Fruit fly (Drosophila melanogaster) whole organism, embryonic: Measurements from ENCODE around the gene faf.

Source experiments
- Ada2b ChIP-seq: fragments of 200-800 bp; sonication (Bioruptor generic); IDR thresholded peaks from 2 replicates; pipeline ENCODE4 v1.3.6; 2022; ENCODE audit warnings: missing biosample characterization, missing genetic modification characterization
- Bgb ChIP-seq: fragments of 200-800 bp; sonication (Bioruptor generic); IDR thresholded peaks from 2 replicates; pipeline ENCODE4 v1.3.6; 2022; ENCODE audit warnings: missing biosample characterization, missing genetic modification characterization; ENCODE audit not compliant: partially characterized antibody
- CG10267 ChIP-seq: fragments of 200-800 bp; sonication (Bioruptor generic); optimal IDR thresholded peaks from 2 replicates; lab custom pipeline; 2018; ENCODE audit warnings: missing biosample characterization, mild to moderate bottlenecking, missing genetic modification characterization, moderate library complexity
- CG10543 ChIP-seq: fragments of 200-800 bp; sonication (Bioruptor generic); optimal IDR thresholded peaks from 3 replicates; lab custom pipeline; 2017; ENCODE audit warnings: missing biosample characterization, mild to moderate bottlenecking, missing genetic modification characterization, moderate library complexity
- CG10979 ChIP-seq: fragments of 200-800 bp; sonication (Bioruptor generic); optimal IDR thresholded peaks from 2 replicates; lab custom pipeline; 2018; ENCODE audit warnings: missing biosample characterization, mild to moderate bottlenecking, missing genetic modification characterization, moderate library complexity
- CG12236 ChIP-seq: fragments of 200-800 bp; sonication (Bioruptor generic); optimal IDR thresholded peaks from 2 replicates; lab custom pipeline; 2016; ENCODE audit warnings: missing biosample characterization, missing genetic modification characterization
- CG13123 ChIP-seq: fragments of 200-800 bp; sonication (Bioruptor generic); optimal IDR thresholded peaks from 2 replicates; lab custom pipeline; 2016; ENCODE audit warnings: missing biosample characterization, missing genetic modification characterization
- CG13296 ChIP-seq: fragments of 200-800 bp; sonication (Bioruptor generic); optimal IDR thresholded peaks from 3 replicates; lab custom pipeline; 2018; ENCODE audit warnings: missing biosample characterization, mild to moderate bottlenecking, missing genetic modification characterization
- CG14710 ChIP-seq: fragments of 200-800 bp; sonication (Bioruptor generic); optimal IDR thresholded peaks from 3 replicates; lab custom pipeline; 2019; ENCODE audit warnings: missing biosample characterization, mild to moderate bottlenecking, missing genetic modification characterization, moderate library complexity
- CG15011 ChIP-seq: fragments of 200-800 bp; sonication (Bioruptor generic); optimal IDR thresholded peaks from 3 replicates; lab custom pipeline; 2018; ENCODE audit warnings: missing biosample characterization, mild to moderate bottlenecking, missing genetic modification characterization
- CG16779 ChIP-seq: fragments of 200-800 bp; sonication (Bioruptor generic); IDR thresholded peaks from 2 replicates; pipeline ENCODE4 v1.3.6; 2022; ENCODE audit warnings: missing biosample characterization, missing genetic modification characterization
- CG16813 ChIP-seq: fragments of 200-800 bp; sonication (Bioruptor generic); IDR thresholded peaks from 3 replicates; pipeline ENCODE4 v1.3.6; 2022; ENCODE audit warnings: missing biosample characterization, missing genetic modification characterization; ENCODE audit not compliant: partially characterized antibody
- CG17912 ChIP-seq: fragments of 200-800 bp; sonication (Bioruptor generic); optimal IDR thresholded peaks from 2 replicates; lab custom pipeline; 2018; ENCODE audit warnings: missing biosample characterization, mild to moderate bottlenecking, missing genetic modification characterization
- CG33557 ChIP-seq: fragments of 200-800 bp; sonication (Bioruptor generic); optimal IDR thresholded peaks from 2 replicates; lab custom pipeline; 2019; ENCODE audit warnings: missing biosample characterization, mild to moderate bottlenecking, missing genetic modification characterization, moderate library complexity
- CG3995 ChIP-seq: fragments of 200-800 bp; sonication (Bioruptor generic); optimal IDR thresholded peaks from 3 replicates; lab custom pipeline; 2016; ENCODE audit warnings: missing biosample characterization, missing genetic modification characterization
- CG4328 ChIP-seq: fragments of 200-800 bp; sonication (Bioruptor generic); optimal IDR thresholded peaks from 3 replicates; lab custom pipeline; 2017; ENCODE audit warnings: missing biosample characterization, missing genetic modification reagents, missing genetic modification characterization
- CG6765 ChIP-seq: fragments of 200-800 bp; sonication (Bioruptor generic); optimal IDR thresholded peaks from 3 replicates; lab custom pipeline; 2017; ENCODE audit warnings: missing biosample characterization, mild to moderate bottlenecking, missing genetic modification characterization
- CG6791 ChIP-seq: fragments of 200-800 bp; sonication (Bioruptor generic); IDR thresholded peaks from 3 replicates; pipeline ENCODE4 v1.3.6; 2022; ENCODE audit warnings: missing biosample characterization, missing genetic modification characterization; ENCODE audit not compliant: partially characterized antibody
- CG7357 ChIP-seq: fragments of 200-800 bp; sonication (Bioruptor generic); IDR thresholded peaks from 3 replicates; pipeline ENCODE4 v1.3.6; 2022; ENCODE audit warnings: missing biosample characterization, missing genetic modification characterization
- CG7963 ChIP-seq: fragments of 200-800 bp; sonication (Bioruptor generic); IDR thresholded peaks from 3 replicates; pipeline ENCODE4 v1.3.6; 2022; ENCODE audit warnings: missing biosample characterization, missing genetic modification characterization; ENCODE audit not compliant: partially characterized antibody
- Dad ChIP-seq: fragments of 200-800 bp; sonication (Bioruptor generic); optimal IDR thresholded peaks from 3 replicates; lab custom pipeline; 2016; ENCODE audit warnings: missing biosample characterization, missing genetic modification characterization
- Dref ChIP-seq: fragments of 200-800 bp; sonication (Bioruptor generic); IDR thresholded peaks from 2 replicates; pipeline ENCODE4 v1.3.6; 2022; ENCODE audit warnings: missing biosample characterization, missing genetic modification characterization
- E2f2 ChIP-seq: fragments of 200-800 bp; sonication (Bioruptor generic); IDR thresholded peaks from 2 replicates; pipeline ENCODE4 v1.3.6; 2022; ENCODE audit warnings: missing biosample characterization, missing genetic modification characterization
- ERR ChIP-seq: fragments of 200-800 bp; sonication (Bioruptor generic); optimal IDR thresholded peaks from 2 replicates; lab custom pipeline; 2016; ENCODE audit warnings: missing biosample characterization, missing genetic modification characterization
- HLH4C ChIP-seq: fragments of 200-800 bp; sonication (Bioruptor generic); IDR thresholded peaks from 3 replicates; pipeline ENCODE4 v1.3.6; 2022; ENCODE audit warnings: missing biosample characterization, missing genetic modification characterization; ENCODE audit not compliant: partially characterized antibody
- Kr ChIP-seq: fragments of 200-800 bp; sonication (Bioruptor generic); optimal IDR thresholded peaks from 2 replicates; lab custom pipeline; 2017; ENCODE audit warnings: missing biosample characterization, mild to moderate bottlenecking, missing genetic modification characterization
- Lhr ChIP-seq: fragments of 200-800 bp; sonication (Bioruptor generic); optimal IDR thresholded peaks from 3 replicates; lab custom pipeline; 2017; ENCODE audit warnings: mild to moderate bottlenecking, missing biosample characterization, missing genetic modification reagents, missing genetic modification characterization
- Myb ChIP-seq: fragments of 200-800 bp; sonication (Bioruptor generic); optimal IDR thresholded peaks from 2 replicates; lab custom pipeline; 2016; ENCODE audit warnings: missing biosample characterization, missing genetic modification characterization
- Opbp ChIP-seq: fragments of 200-800 bp; sonication (Bioruptor generic); IDR thresholded peaks from 3 replicates; pipeline ENCODE4 v1.3.6; 2022; ENCODE audit warnings: missing biosample characterization, missing genetic modification characterization; ENCODE audit not compliant: partially characterized antibody
- Ravus ChIP-seq: fragments of 200-800 bp; sonication (Bioruptor generic); IDR thresholded peaks from 2 replicates; pipeline ENCODE4 v1.3.6; 2022; ENCODE audit warnings: missing biosample characterization, missing genetic modification characterization
- Six4 ChIP-seq: fragments of 200-800 bp; sonication (Bioruptor generic); optimal IDR thresholded peaks from 2 replicates; lab custom pipeline; 2016; ENCODE audit warnings: missing biosample characterization, missing genetic modification characterization
- Vsx1 ChIP-seq: fragments of 200-800 bp; sonication (Bioruptor generic); optimal IDR thresholded peaks from 2 replicates; lab custom pipeline; 2017; ENCODE audit warnings: missing biosample characterization, mild to moderate bottlenecking, missing genetic modification characterization, missing genetic modification reagents
- YL-1 ChIP-seq: fragments of 200-800 bp; sonication (Bioruptor generic); optimal IDR thresholded peaks from 3 replicates; lab custom pipeline; 2017; ENCODE audit warnings: missing biosample characterization, mild to moderate bottlenecking, missing genetic modification characterization
- amos ChIP-seq: fragments of 200-800 bp; sonication (Bioruptor generic); IDR thresholded peaks from 2 replicates; pipeline ENCODE4 v1.3.6; 2022; ENCODE audit warnings: missing biosample characterization, missing genetic modification characterization; ENCODE audit not compliant: partially characterized antibody
- az2 ChIP-seq: fragments of 200-800 bp; sonication (Bioruptor generic); optimal IDR thresholded peaks from 3 replicates; lab custom pipeline; 2016; ENCODE audit warnings: missing biosample characterization, missing genetic modification characterization
- cato ChIP-seq: fragments of 200-800 bp; sonication (Bioruptor generic); optimal IDR thresholded peaks from 2 replicates; lab custom pipeline; 2016; ENCODE audit warnings: missing biosample characterization, missing genetic modification characterization, borderline replicate concordance
- chinmo ChIP-seq: fragments of 200-800 bp; sonication (Bioruptor generic); IDR thresholded peaks from 4 replicates; pipeline ENCODE4 v1.3.6; 2022; ENCODE audit warnings: missing biosample characterization, missing genetic modification characterization; ENCODE audit not compliant: partially characterized antibody
- crp ChIP-seq, 2 experiments: fragments of 200-800 bp; sonication (Bioruptor generic); optimal IDR thresholded peaks; 2 replicates in 1 of 2; 3 replicates in 1 of 2; lab custom pipeline; 2017; ENCODE audit warnings: missing biosample characterization in 2 of 2, missing genetic modification characterization in 2 of 2, mild to moderate bottlenecking in 1 of 2, moderate library complexity in 1 of 2
- ems ChIP-seq: fragments of 200-800 bp; sonication (Bioruptor generic); optimal IDR thresholded peaks from 3 replicates; lab custom pipeline; 2016; ENCODE audit warnings: missing biosample characterization, missing genetic modification characterization
- en ChIP-seq: fragments of 200-800 bp; sonication (Bioruptor generic); optimal IDR thresholded peaks from 2 replicates; lab custom pipeline; 2016; ENCODE audit warnings: missing biosample characterization, missing genetic modification characterization
- esg ChIP-seq: fragments of 200-800 bp; sonication (Bioruptor generic); conservative IDR thresholded peaks from 2 replicates; pipeline ENCODE4 v1.3.6; 2022; ENCODE audit warnings: missing biosample characterization, missing genetic modification characterization
- fd102C ChIP-seq: fragments of 200-800 bp; sonication (Bioruptor generic); optimal IDR thresholded peaks from 2 replicates; lab custom pipeline; 2018; ENCODE audit warnings: missing biosample characterization, mild to moderate bottlenecking, missing genetic modification characterization, moderate library complexity
- gce ChIP-seq: fragments of 200-800 bp; sonication (Bioruptor generic); IDR thresholded peaks from 3 replicates; pipeline ENCODE4 v1.3.6; 2022; ENCODE audit warnings: missing biosample characterization, missing genetic modification characterization
- jigr1 ChIP-seq: fragments of 200-800 bp; sonication (Bioruptor generic); IDR thresholded peaks from 3 replicates; pipeline ENCODE4 v1.3.6; 2022; ENCODE audit warnings: missing biosample characterization, missing genetic modification characterization
- nom ChIP-seq: fragments of 200-800 bp; sonication (Bioruptor generic); optimal IDR thresholded peaks from 2 replicates; lab custom pipeline; 2017; ENCODE audit warnings: missing biosample characterization, missing genetic modification characterization, mild to moderate bottlenecking, moderate library complexity, missing genetic modification reagents
- org-1 ChIP-seq: fragments of 200-800 bp; sonication (Bioruptor generic); optimal IDR thresholded peaks from 2 replicates; lab custom pipeline; 2017; ENCODE audit warnings: missing biosample characterization, missing genetic modification characterization
- sens ChIP-seq: fragments of 200-800 bp; sonication (Bioruptor generic); peaks from one replicate; lab custom pipeline; 2016; ENCODE audit warnings: missing biosample characterization, missing genetic modification characterization
- sna ChIP-seq: fragments of 200-800 bp; sonication (Bioruptor generic); IDR thresholded peaks from 2 replicates; pipeline ENCODE4 v1.3.6; 2022; ENCODE audit warnings: missing biosample characterization, missing genetic modification characterization; ENCODE audit not compliant: partially characterized antibody
- stc ChIP-seq: fragments of 200-800 bp; sonication (Bioruptor generic); IDR thresholded peaks from 2 replicates; pipeline ENCODE4 v1.3.6; 2022; ENCODE audit warnings: missing biosample characterization, missing genetic modification characterization
- wek ChIP-seq: fragments of 200-800 bp; sonication (Bioruptor generic); optimal IDR thresholded peaks from 3 replicates; lab custom pipeline; 2018; ENCODE audit warnings: missing biosample characterization, mild to moderate bottlenecking, missing genetic modification characterization, moderate library complexity

faf gene

DNA sequence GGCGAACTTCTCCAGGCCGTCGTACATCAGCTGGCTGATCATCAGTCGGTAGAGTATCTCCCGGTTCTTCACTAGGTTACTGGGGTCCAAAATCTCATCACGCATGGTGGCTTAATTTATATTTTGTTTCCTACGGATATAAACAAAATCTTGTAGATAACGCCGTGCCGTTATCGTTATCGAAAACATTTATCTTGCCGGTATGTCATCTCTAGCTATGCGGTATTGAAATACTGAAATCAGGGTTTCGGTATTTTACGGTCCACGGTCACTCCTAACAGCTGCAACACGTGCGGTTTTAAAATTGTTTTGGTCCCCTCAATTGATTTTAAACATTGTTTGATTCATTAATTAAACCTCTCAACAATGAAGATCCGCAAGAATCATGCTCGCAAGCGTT is 40.0 kb upstream of the faf start, which contains the start of the genes CstF50 and CG11563 (continued):
- no peak for TF ChIP-seq Six4 (GFP tag; lab: Kevin White, UChicago)
- no peak for TF ChIP-seq Ravus
- TF ChIP-seq E2f2: peak; percentile 34
- peak; percentile 62; the same call in 1 of the 3 replicates for TF ChIP-seq Opbp (GFP tag; lab: Robert Waterston, UW)
- peak; percentile 42; the same call in 2 of the 3 replicates for TF ChIP-seq HLH4C (GFP tag; lab: Robert Waterston, UW)
- no peak for TF ChIP-seq stc (GFP tag; lab: Robert Waterston, UW)
- TF ChIP-seq chinmo: peak; percentile 71; the same call in 2 of the 4 replicates
- TF ChIP-seq CG6765 (GFP tag; lab: Kevin White, UChicago): no peak
- no peak for TF ChIP-seq CG15011
- no peak for TF ChIP-seq az2 (GFP tag; lab: Kevin White, UChicago)
- no peak for TF ChIP-seq org-1 (GFP tag; lab: Kevin White, UChicago)
- TF ChIP-seq crp (GFP tag; optimal IDR thresholded peaks at IDR 0.05; lab: Kevin White, UChicago): peak in 1 of 2 experiments; percentile 69
- no peak for TF ChIP-seq CG17912
- no peak for TF ChIP-seq wek (GFP tag; lab: Kevin White, UChicago)
- TF ChIP-seq sens (GFP tag; lab: Kevin White, UChicago): peak; percentile 48
- TF ChIP-seq en: no peak
- TF ChIP-seq gce (GFP tag; lab: Robert Waterston, UW): no peak
- no peak for TF ChIP-seq CG13123
- no peak for TF ChIP-seq ERR (GFP tag; lab: Kevin White, UChicago)
- TF ChIP-seq CG7357 (GFP tag; lab: Robert Waterston, UW): no peak
- TF ChIP-seq cato (GFP tag; lab: Kevin White, UChicago): no peak
- TF ChIP-seq ems: no peak
- no peak for TF ChIP-seq CG4328
- TF ChIP-seq CG10267 (tag; lab: Kevin White, UChicago): peak; percentile 14
- peak; percentile 25 for TF ChIP-seq CG14710
- TF ChIP-seq Kr: no peak
- no peak for TF ChIP-seq nom
- TF ChIP-seq CG6791 (GFP tag; lab: Robert Waterston, UW): 0 out of 3 replicates have a peak, but pooled peaks have one; percentile 33
- no peak for TF ChIP-seq CG13296 (GFP tag; lab: Kevin White, UChicago)
- TF ChIP-seq esg (GFP tag; lab: Robert Waterston, UW): no peak
- peak; percentile 56; the same call in 1 of the 2 replicates for TF ChIP-seq sna (GFP tag; lab: Robert Waterston, UW)
- TF ChIP-seq fd102C: no peak
- peak; percentile 7; the same call in 1 of the 2 replicates for TF ChIP-seq amos
- TF ChIP-seq Lhr: no peak
- TF ChIP-seq CG3995 (GFP tag; lab: Kevin White, UChicago): no peak
- no peak for TF ChIP-seq jigr1 (GFP tag; lab: Robert Waterston, UW)
- TF ChIP-seq CG7963: no peak
- no peak for TF ChIP-seq CG12236 (GFP tag; lab: Kevin White, UChicago)
- TF ChIP-seq Dref (GFP tag; lab: Robert Waterston, UW): peak; percentile 70
- peak; percentile 28; the same call in 1 of the 2 replicates for TF ChIP-seq Bgb (GFP tag; lab: Robert Waterston, UW)
- TF ChIP-seq YL-1 (GFP tag; lab: Kevin White, UChicago): peak; percentile 85
- no peak; the same call in 2 of the 3 replicates for TF ChIP-seq CG16813
- TF ChIP-seq CG33557 (GFP tag; lab: Kevin White, UChicago): no peak
- TF ChIP-seq CG16779 (GFP tag; lab: Robert Waterston, UW): no peak
- TF ChIP-seq CG10979: no peak
- TF ChIP-seq Vsx1 (GFP tag; lab: Kevin White, UChicago): no peak
- no peak for TF ChIP-seq Dad (GFP tag; lab: Kevin White, UChicago)
- TF ChIP-seq Myb (GFP tag; lab: Kevin White, UChicago): no peak
- TF ChIP-seq CG10543: no peak
- no peak for TF ChIP-seq Ada2b (GFP tag; lab: Robert Waterston, UW)
